Fruit fly (Drosophila melanogaster): ENCODE results near the gene obe.

dm6 chr3R:15508631-15509030, 22.8 kb downstream of the obe start, which contains the start of gene CG44014:
- TF ChIP-seq CTCF (optimal IDR thresholded peaks at IDR 0.05) (no peak), CG8478 (optimal IDR thresholded peaks at IDR 0.05) (no peak)

All from S2 (cell line).